Worm (Caenorhabditis elegans): ENCODE results near the gene mut-7.

The mut-7 gene

ce11 chrIII:9504347-9504746 is 37.8 kb downstream of the mut-7 start (continued):
- TF ChIP-seq rpc-1 (optimal IDR thresholded peaks at IDR 0.05) (no peak), rpc-1 (tag; optimal IDR thresholded peaks at IDR 0.05) (no peak), attf-6 (GFP tag; IDR thresholded peaks at IDR 0.05) (no peak), aptf-3 (GFP tag; IDR thresholded peaks at IDR 0.05) (no peak), lin-26 (GFP tag; IDR thresholded peaks at IDR 0.05) (0 out of 2 replicates have a peak, but pooled peaks have one; percentile 50), ztf-25 (GFP tag; IDR thresholded peaks at IDR 0.05) (no peak), Y79H2A.3 (GFP tag; conservative IDR thresholded peaks at IDR 0.05) (no peak), zim-3 (tag; optimal IDR thresholded peaks at IDR 0.05) (no peak), cebp-1 (GFP tag; IDR thresholded peaks at IDR 0.05) (no peak), cebp-1 (tag; optimal IDR thresholded peaks at IDR 0.05) (no peak), K12H6.12 (tag; optimal IDR thresholded peaks at IDR 0.05) (no peak), sea-2 (GFP tag; IDR thresholded peaks at IDR 0.05) (no peak), T07F8.4 (tag; optimal IDR thresholded peaks at IDR 0.05) (no peak), attf-5 (GFP tag; optimal IDR thresholded peaks at IDR 0.05) (no peak), let-607 (tag; optimal IDR thresholded peaks at IDR 0.05) (no peak), ceh-27 (GFP tag; optimal IDR thresholded peaks at IDR 0.05) (no peak), die-1 (tag; optimal IDR thresholded peaks at IDR 0.05) (no peak), madf-6 (GFP tag; IDR thresholded peaks at IDR 0.05) (peak; percentile 95), mxl-1 (tag; optimal IDR thresholded peaks at IDR 0.05) (no peak), F10E7.11 (tag; optimal IDR thresholded peaks at IDR 0.05) (no peak), hsf-1 (GFP tag; IDR thresholded peaks at IDR 0.05) (peak; percentile 91), K11D2.4 (GFP tag; IDR thresholded peaks at IDR 0.05) (no peak), lsy-27 (tag; optimal IDR thresholded peaks at IDR 0.05; ENCODE audit: borderline replicate concordance, insufficient read depth) (no peak), Y67H2A.10 (GFP tag; conservative IDR thresholded peaks at IDR 0.05) (peak; percentile 38; the same call in 1 of the 2 replicates), lag-1 (GFP tag; IDR thresholded peaks at IDR 0.05) (no peak), egl-18 (GFP tag; IDR thresholded peaks at IDR 0.05) (no peak), nhr-27 (tag; optimal IDR thresholded peaks at IDR 0.05) (no peak), C06A6.2 (GFP tag; conservative IDR thresholded peaks at IDR 0.05) (no peak), F23B12.7 (tag; optimal IDR thresholded peaks at IDR 0.05; ENCODE audit: insufficient read depth) (no peak), somi-1 (GFP tag; optimal IDR thresholded peaks at IDR 0.05) (no peak), dpl-1 (GFP tag; optimal IDR thresholded peaks at IDR 0.05) (peak; percentile 50), pbrm-1 (GFP tag; IDR thresholded peaks at IDR 0.05) (peak; percentile 62; the same call in 1 of the 2 replicates), him-1 (tag; optimal IDR thresholded peaks at IDR 0.05) (no peak), snpc-1.1 (tag; optimal IDR thresholded peaks at IDR 0.05; ENCODE audit: insufficient read depth) (no peak), Y53G8AR.9 (GFP tag; conservative IDR thresholded peaks at IDR 0.05) (no peak; the same call in 1 of the 2 replicates), lir-1 (GFP tag; conservative IDR thresholded peaks at IDR 0.05) (no peak), nhr-120 (GFP tag; IDR thresholded peaks at IDR 0.05) (no peak), F57C9.4 (tag; optimal IDR thresholded peaks at IDR 0.05) (no peak), gei-17 (GFP tag; optimal IDR thresholded peaks at IDR 0.05) (no peak), egl-44 (GFP tag; IDR thresholded peaks at IDR 0.05) (no peak), F49E8.2 (tag; optimal IDR thresholded peaks at IDR 0.05; ENCODE audit: insufficient read depth) (no peak), attf-3 (GFP tag; conservative IDR thresholded peaks at IDR 0.05) (no peak), sptf-2 (GFP tag; optimal IDR thresholded peaks at IDR 0.05) (no peak), ccch-3 (GFP tag; optimal IDR thresholded peaks at IDR 0.05) (no peak), bed-1 (GFP tag; IDR thresholded peaks at IDR 0.05) (no peak), ama-1 (optimal IDR thresholded peaks at IDR 0.05) (no peak), ama-1 (GFP tag; optimal IDR thresholded peaks at IDR 0.05) (no peak), ceh-79 (tag; optimal IDR thresholded peaks at IDR 0.05) (no peak), F55B11.4 (tag; optimal IDR thresholded peaks at IDR 0.05; ENCODE audit: borderline replicate concordance, insufficient read depth) (no peak), dpff-1 (tag; optimal IDR thresholded peaks at IDR 0.05) (no peak)
